Fruit fly (Drosophila melanogaster) whole organism, pupa: ENCODE results near the gene Sb.

Experiments used
- EcR ChIP-seq: fragments of 200-800 bp; sonication (Bioruptor generic); optimal IDR thresholded peaks from 3 replicates; lab custom pipeline; 2019; ENCODE audit warnings: missing biosample characterization, missing genetic modification characterization, mild to moderate bottlenecking, moderate library complexity, missing genetic modification reagents
- rn ChIP-seq: fragments of 200-800 bp; sonication (Bioruptor generic); IDR thresholded peaks from 2 replicates; pipeline ENCODE4 v1.3.6; 2022; ENCODE audit warnings: missing biosample characterization, missing genetic modification characterization

DNA sequence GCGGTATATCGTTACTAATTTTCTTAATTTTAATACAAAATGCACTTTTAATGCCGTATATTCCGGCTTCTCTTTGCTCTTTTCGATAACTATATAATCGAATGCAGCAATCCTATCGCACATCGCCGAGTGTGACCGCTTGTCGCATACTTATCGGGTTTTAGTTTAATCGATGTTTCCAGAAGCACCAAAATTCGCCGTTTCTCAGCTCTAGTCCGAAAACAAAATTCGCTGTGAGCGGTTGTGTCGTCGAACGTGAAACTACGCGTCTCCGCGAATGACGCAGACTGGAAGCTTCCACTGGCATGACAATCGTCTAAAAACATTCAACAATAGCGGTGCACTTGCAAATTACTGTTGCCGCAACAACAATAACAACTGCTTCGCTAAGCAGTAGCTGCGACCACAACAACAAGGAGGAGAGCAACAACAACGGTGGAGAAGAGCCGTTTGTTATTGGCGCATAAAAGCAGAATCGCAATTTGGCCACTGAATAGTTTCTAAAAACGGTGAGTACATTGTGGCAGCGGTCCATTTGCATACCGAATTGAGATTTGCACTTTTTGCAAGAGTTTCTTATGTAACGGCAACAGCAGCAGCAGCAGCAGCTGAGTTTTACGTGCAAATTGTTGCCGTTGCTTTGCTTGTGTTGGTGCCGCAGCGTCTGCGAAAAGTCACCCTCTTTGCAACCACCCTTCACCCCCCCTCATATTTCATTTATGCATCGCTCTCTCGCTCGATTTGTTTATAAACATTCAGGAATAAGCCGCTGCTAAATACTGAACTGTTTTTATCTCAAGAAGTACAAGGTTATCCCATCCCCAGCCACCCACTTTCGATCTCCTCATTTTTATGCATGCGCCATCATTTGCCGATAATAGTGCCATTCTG, 71.1 kb downstream of the Sb start, which contains the start of gene sra:
- TF ChIP-seq EcR (GFP tag; lab: Kevin White, UChicago), result no peak
- no peak for TF ChIP-seq rn
